Worm (Caenorhabditis elegans) whole organism, midembryonic: ENCODE results near the gene grsp-2.

Experiments used
- cog-1 ChIP-seq: sonication (generic microtip); optimal IDR thresholded peaks from 2 replicates; lab custom pipeline; 2016; ENCODE audit warnings: missing genetic modification characterization, missing compliant biosample characterization
- klf-2 ChIP-seq: fragments of 200-800 bp; sonication (Bioruptor generic); conservative IDR thresholded peaks from 2 replicates; pipeline ENCODE4 v1.3.6; 2022; ENCODE audit warnings: missing genetic modification reagents, missing genetic modification characterization, missing compliant biosample characterization
- med-1 ChIP-seq: sonication (generic microtip); optimal IDR thresholded peaks from 2 replicates; lab custom pipeline; 2017; ENCODE audit warnings: missing genetic modification characterization, mild to moderate bottlenecking, missing compliant biosample characterization, antibody characterized with exemption, missing genetic modification reagents; ENCODE audit not compliant: insufficient read depth
- ref-1 ChIP-seq: fragments of 200-800 bp; sonication (Bioruptor generic); conservative IDR thresholded peaks from 2 replicates; pipeline ENCODE4 v1.3.6; 2022; ENCODE audit warnings: missing genetic modification reagents, missing genetic modification characterization, missing compliant biosample characterization
- tab-1 ChIP-seq: fragments of 200-800 bp; sonication (Bioruptor generic); IDR thresholded peaks from 2 replicates; pipeline ENCODE4 v1.3.6; 2022; ENCODE audit warnings: missing genetic modification characterization, missing compliant biosample characterization
- ztf-23 ChIP-seq: fragments of 200-800 bp; sonication (Bioruptor generic); IDR thresholded peaks from 2 replicates; pipeline ENCODE4 v1.3.6; 2022; ENCODE audit warnings: missing genetic modification reagents, missing genetic modification characterization, missing compliant biosample characterization

- TF ChIP-seq tab-1 (GFP tag; lab: Robert Waterston, UW) (no peak), med-1 (no peak), ref-1 (GFP tag; lab: Robert Waterston, UW) (no peak), cog-1 (tag; lab: Kevin White, UChicago) (no peak), ztf-23 (no peak), klf-2 (GFP tag; lab: Robert Waterston, UW) (no peak)
Measured at ce11 chrIV:8825997-8826605, 10.0 kb downstream of the grsp-2 start.
